Worm (Caenorhabditis elegans) whole organism, L2 larva: ENCODE results near the gene T25C12.3.

ENCODE experiments used
- F13H6.1 ChIP-seq: sonication (generic microtip); optimal IDR thresholded peaks from 2 replicates; lab custom pipeline; 2016; ENCODE audit warnings: missing genetic modification characterization, missing compliant biosample characterization
- R02D3.7 ChIP-seq: fragments of 150-350 bp; optimal IDR thresholded peaks from 2 replicates; lab custom pipeline; 2014; ENCODE audit warnings: missing biosample characterization, missing genetic modification characterization
- Y55F3AM.14 ChIP-seq: fragments of 200-800 bp; sonication (Bioruptor generic); optimal IDR thresholded peaks from 2 replicates; lab custom pipeline; 2018; ENCODE audit warnings: mild to moderate bottlenecking, missing genetic modification characterization, missing compliant biosample characterization
- aly-2 ChIP-seq: fragments of 150-350 bp; optimal IDR thresholded peaks from 2 replicates; lab custom pipeline; 2014; ENCODE audit warnings: missing biosample characterization, missing genetic modification characterization
- ama-1 ChIP-seq: fragments of 150-350 bp; optimal IDR thresholded peaks from 2 replicates; lab custom pipeline; 2018; ENCODE audit warnings: inconsistent platforms
- elt-3 ChIP-seq: sonication (generic microtip); optimal IDR thresholded peaks from 2 replicates; lab custom pipeline; 2017; ENCODE audit warnings: missing biosample characterization, missing genetic modification characterization
- lin-39 ChIP-seq: fragments of 150-350 bp; optimal IDR thresholded peaks from 2 replicates; lab custom pipeline; 2014; ENCODE audit warnings: missing biosample characterization, missing genetic modification reagents, missing genetic modification characterization
- mdl-1 ChIP-seq, 2 experiments: fragments of 150-350 bp in 1 of 2; sonication (generic microtip) in 1 of 2; optimal IDR thresholded peaks; 2 replicates each; lab custom pipeline; 2017; ENCODE audit warnings: missing biosample characterization in 2 of 2, missing genetic modification characterization in 2 of 2
- nhr-12 ChIP-seq: fragments of 150-350 bp; optimal IDR thresholded peaks from 2 replicates; lab custom pipeline; 2014; ENCODE audit warnings: missing biosample characterization, missing genetic modification characterization
- nhr-23 ChIP-seq: fragments of 150-350 bp; optimal IDR thresholded peaks from 2 replicates; lab custom pipeline; 2014; ENCODE audit warnings: missing biosample characterization, missing genetic modification reagents, missing genetic modification characterization
- skn-1 ChIP-seq: sonication (generic microtip); optimal IDR thresholded peaks from 2 replicates; lab custom pipeline; 2017; ENCODE audit warnings: missing biosample characterization, missing genetic modification characterization
- snpc-4 ChIP-seq: fragments of 150-350 bp; optimal IDR thresholded peaks from 2 replicates; lab custom pipeline; 2014; ENCODE audit warnings: missing biosample characterization, missing genetic modification characterization
- unc-39 ChIP-seq: fragments of 150-350 bp; optimal IDR thresholded peaks from 2 replicates; lab custom pipeline; 2014; ENCODE audit warnings: missing biosample characterization, missing genetic modification characterization
- ztf-11 ChIP-seq: sonication (generic microtip); optimal IDR thresholded peaks from 2 replicates; lab custom pipeline; 2017; ENCODE audit warnings: missing biosample characterization, missing genetic modification characterization

- TF ChIP-seq Y55F3AM.14 (GFP tag; lab: Kevin White, UChicago) (no peak), F13H6.1 (tag; lab: Kevin White, UChicago) (no peak), aly-2 (tag; lab: Kevin White, UChicago) (no peak), nhr-23 (no peak), lin-39 (tag; lab: Kevin White, UChicago) (no peak), elt-3 (tag; lab: Kevin White, UChicago) (no peak), nhr-12 (no peak), R02D3.7 (tag; lab: Kevin White, UChicago) (no peak), unc-39 (tag; lab: Kevin White, UChicago) (no peak), skn-1 (tag; lab: Kevin White, UChicago) (no peak), ama-1 (no peak), mdl-1 (tag; optimal IDR thresholded peaks at IDR 0.05; lab: Kevin White, UChicago) (no peak), snpc-4 (tag; lab: Kevin White, UChicago) (no peak), ztf-11 (tag; lab: Kevin White, UChicago) (no peak)
These were observed 9.7 kb upstream of the T25C12.3 start for ce11 chrX:11509547-11509946.
